Worm (Caenorhabditis elegans): ENCODE data around the gene Y116F11B.13.

Gene Y116F11B.13

DNA sequence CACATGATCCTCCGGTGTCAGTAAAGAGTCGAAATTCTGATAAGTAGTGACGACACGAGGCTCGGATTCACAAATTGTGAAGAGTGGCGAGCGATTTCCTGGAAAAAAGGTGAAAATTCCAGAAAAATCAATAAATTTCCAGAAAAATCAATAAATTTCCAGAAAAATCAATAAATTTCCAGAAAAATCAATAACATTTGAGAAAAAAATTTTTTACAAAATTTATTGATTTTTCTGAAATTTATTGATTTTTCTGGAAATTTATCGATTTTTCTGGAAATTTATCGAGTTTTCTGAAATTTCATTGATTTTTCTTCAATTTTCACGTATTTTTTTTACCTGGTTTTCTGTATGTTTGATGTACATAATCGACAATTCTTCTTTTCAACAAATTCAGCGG lies 23.0 kb downstream of the Y116F11B.13 start:
- TF ChIP-seq vab-15 (tag; optimal IDR thresholded peaks at IDR 0.05) = no peak
- TF ChIP-seq unc-86 (tag; optimal IDR thresholded peaks at IDR 0.05) = no peak
- TF ChIP-seq efl-3 (GFP tag; optimal IDR thresholded peaks at IDR 0.05) = no peak
- TF ChIP-seq tbx-2 (tag; optimal IDR thresholded peaks at IDR 0.05) = no peak

DNA sequence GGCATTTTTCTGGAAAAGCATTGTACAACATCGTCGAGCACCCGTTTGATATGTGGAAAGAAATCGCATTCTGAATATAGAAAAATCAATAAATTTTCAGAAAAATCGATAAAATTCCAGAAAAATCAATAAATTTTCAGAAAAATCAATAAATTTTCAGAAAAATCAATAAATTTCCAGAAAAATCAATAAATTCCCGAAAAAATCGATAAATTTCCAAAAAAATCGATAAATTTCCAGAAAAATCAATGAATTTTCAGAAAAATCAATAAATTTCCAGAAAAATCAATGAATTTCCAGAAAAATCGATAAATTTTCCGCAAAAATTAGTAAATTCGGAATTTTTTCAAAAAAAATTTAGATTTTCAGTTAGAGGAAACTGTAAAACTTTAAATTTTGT lies 24.3 kb downstream of the Y116F11B.13 start, which contains the start of gene fars-2:
Gene fars-2 (minus strand): TSS at position 70 of the 400 bp plus-strand sequence.
- TF ChIP-seq mep-1 (tag; optimal IDR thresholded peaks at IDR 0.05) (no peak), lin-39 (tag; optimal IDR thresholded peaks at IDR 0.05) (no peak), swsn-7 (tag; optimal IDR thresholded peaks at IDR 0.05) (no peak)

DNA sequence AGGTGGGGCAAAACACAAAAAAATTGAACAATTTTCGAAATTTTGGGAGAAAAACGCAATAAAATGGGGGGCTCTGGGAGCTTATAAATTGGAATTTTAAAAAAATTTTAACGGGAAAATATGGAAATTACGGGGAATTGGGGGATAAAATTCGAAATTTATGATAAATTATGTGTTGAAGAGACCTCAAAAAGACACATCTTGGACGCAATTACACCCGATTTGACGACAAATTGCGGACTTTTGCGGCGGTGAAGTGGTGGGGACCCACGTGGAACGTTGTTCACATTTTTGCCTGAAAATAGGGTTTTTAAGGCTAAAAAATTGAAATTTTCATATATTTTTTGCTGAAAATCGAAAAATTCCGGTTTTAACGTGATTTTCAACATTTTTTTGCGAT lies 25.8 kb downstream of the Y116F11B.13 start:
- no peak for TF ChIP-seq sup-37 (GFP tag; optimal IDR thresholded peaks at IDR 0.05)
- peak; percentile 86 for TF ChIP-seq F16B12.6 (tag; optimal IDR thresholded peaks at IDR 0.05)
- TF ChIP-seq xbp-1 (tag; optimal IDR thresholded peaks at IDR 0.05) = no peak
- peak in 1 of 2 experiments; percentile 22 for TF ChIP-seq mdl-1 (tag; optimal IDR thresholded peaks at IDR 0.05)
- peak in 1 of 3 experiments; percentile 31 for TF ChIP-seq dpl-1 (GFP tag; optimal IDR thresholded peaks at IDR 0.05)
- TF ChIP-seq nhr-85 (tag) = peak; percentile 26
- peak; percentile 41 for TF ChIP-seq mep-1 (tag; optimal IDR thresholded peaks at IDR 0.05)
- peak in 1 of 2 experiments; percentile 25 for TF ChIP-seq efl-1 (optimal IDR thresholded peaks at IDR 0.05)
- peak; percentile 38 to 88 for TF ChIP-seq efl-1 (GFP tag; optimal IDR thresholded peaks at IDR 0.05 in 1 of 2)
- TF ChIP-seq lin-35 (GFP tag; optimal IDR thresholded peaks at IDR 0.05) = peak in 1 of 2 experiments; percentile 11
- TF ChIP-seq lsy-2 (tag; optimal IDR thresholded peaks at IDR 0.05) = peak; percentile 16 to 29
- peak in 1 of 3 experiments; percentile 8 for TF ChIP-seq ceh-82 (tag; optimal IDR thresholded peaks at IDR 0.05)
- no peak for TF ChIP-seq alr-1 (tag; optimal IDR thresholded peaks at IDR 0.05; ENCODE audit: borderline replicate concordance)

DNA sequence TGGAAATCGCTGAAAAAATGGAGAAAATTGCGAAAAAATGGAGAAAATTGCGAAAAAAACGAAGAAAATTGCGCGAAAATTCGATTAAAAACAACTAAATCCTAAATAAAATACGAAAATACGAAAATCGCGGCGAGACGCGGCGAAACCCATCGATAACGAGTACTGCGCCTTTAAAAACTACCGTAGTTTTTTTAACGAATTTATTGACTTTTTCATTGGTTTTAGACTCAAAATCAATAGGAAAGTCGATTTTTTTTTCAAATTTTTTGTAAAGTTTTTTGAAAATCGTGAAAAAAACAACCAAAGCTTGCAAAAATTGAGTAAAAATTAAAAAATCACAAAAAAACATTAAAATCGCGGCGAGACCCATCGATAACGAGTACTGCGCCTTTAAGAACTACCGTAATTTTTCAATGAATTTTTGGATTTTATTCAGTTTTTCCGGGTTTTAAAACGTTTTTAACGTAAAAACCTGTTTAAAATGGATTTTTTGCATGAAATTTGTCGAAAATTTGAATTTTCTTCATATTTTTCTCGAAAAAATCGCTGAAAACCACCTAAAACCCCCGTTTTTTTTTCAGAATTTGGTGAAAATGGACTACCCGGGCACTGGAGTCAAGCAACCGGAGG lies 33.1 kb downstream of the Y116F11B.13 start, which contains the start of the genes chk-2 and Y60A3A.19:
Gene chk-2 (minus strand): TSS at position 51 of the 633 bp plus-strand sequence.
Gene Y60A3A.19 (plus strand): TSS at position 583 of the 633 bp plus-strand sequence.
- no peak for TF ChIP-seq lin-15B (tag; optimal IDR thresholded peaks at IDR 0.05)
- no peak for TF ChIP-seq tlp-1 (tag; optimal IDR thresholded peaks at IDR 0.05)
- TF ChIP-seq isw-1 (GFP tag; IDR thresholded peaks at IDR 0.05) = no peak
- TF ChIP-seq grh-1 (GFP tag; IDR thresholded peaks at IDR 0.05) = no peak
- TF ChIP-seq nhr-11 (tag; optimal IDR thresholded peaks at IDR 0.05) = no peak
- TF ChIP-seq nhr-71 (tag; optimal IDR thresholded peaks at IDR 0.05) = no peak
- TF ChIP-seq nhr-85 (tag) = no peak
- no peak for TF ChIP-seq fkh-8 (tag; optimal IDR thresholded peaks at IDR 0.05)
- no peak for TF ChIP-seq blmp-1 (tag; optimal IDR thresholded peaks at IDR 0.05)
- no peak for TF ChIP-seq sup-37 (GFP tag; optimal IDR thresholded peaks at IDR 0.05)
- TF ChIP-seq aha-1 (tag; optimal IDR thresholded peaks at IDR 0.05) = no peak
- no peak for TF ChIP-seq snu-23 (GFP tag; optimal IDR thresholded peaks at IDR 0.05)

DNA sequence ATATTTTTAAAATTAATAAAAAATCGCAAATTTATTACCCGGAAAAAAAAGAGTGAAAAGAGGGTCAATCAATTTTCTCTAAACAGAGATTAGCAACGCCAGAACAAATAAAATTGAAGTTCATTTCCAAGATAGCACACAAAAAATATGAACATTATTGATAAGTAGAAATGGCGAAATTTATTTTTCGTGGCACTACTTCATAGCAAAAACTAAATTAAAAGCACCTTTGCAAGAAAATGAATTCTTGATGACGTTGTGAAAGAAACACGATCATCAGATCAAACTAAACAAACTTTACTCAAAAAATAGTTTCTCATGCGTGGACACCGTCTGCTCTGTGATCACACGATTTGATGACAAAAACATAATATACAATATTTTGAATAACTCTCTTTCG lies 39.6 kb downstream of the Y116F11B.13 start, which contains the start of gene Y60A3A.16:
Gene Y60A3A.16 (minus strand): TSS at position 101 of the 400 bp plus-strand sequence.
- TF ChIP-seq dsc-1 (tag; optimal IDR thresholded peaks at IDR 0.05) = no peak
- TF ChIP-seq unc-130 (tag; optimal IDR thresholded peaks at IDR 0.05) = no peak
- TF ChIP-seq egl-27 (tag; optimal IDR thresholded peaks at IDR 0.05) = no peak
- TF ChIP-seq lir-3 (tag; optimal IDR thresholded peaks at IDR 0.05; ENCODE audit: poor library complexity) = no peak
- TF ChIP-seq nhr-76 (tag; optimal IDR thresholded peaks at IDR 0.05) = no peak
- no peak for TF ChIP-seq fos-1 (tag; optimal IDR thresholded peaks at IDR 0.05)
- TF ChIP-seq aly-2 (tag; optimal IDR thresholded peaks at IDR 0.05) = no peak
- no peak for TF ChIP-seq nhr-237 (tag; optimal IDR thresholded peaks at IDR 0.05)
- TF ChIP-seq nhr-84 (tag; optimal IDR thresholded peaks at IDR 0.05) = no peak
- TF ChIP-seq nhr-28 (tag; optimal IDR thresholded peaks at IDR 0.05) = no peak
- no peak for TF ChIP-seq rnt-1 (tag; optimal IDR thresholded peaks at IDR 0.05)
- TF ChIP-seq nhr-20 (tag; optimal IDR thresholded peaks at IDR 0.05) = no peak

Measured in whole organism, L1 larva.